Worm (Caenorhabditis elegans) whole organism, L1 larva: ENCODE measurements around the gene F18A12.2.

Experiments
- alr-1 ChIP-seq: fragments of 200-800 bp; sonication (Bioruptor generic); optimal IDR thresholded peaks from 2 replicates; lab custom pipeline; 2018; ENCODE audit warnings: borderline replicate concordance, mild to moderate bottlenecking, missing genetic modification characterization, missing compliant biosample characterization
- aly-2 ChIP-seq: fragments of 150-350 bp; optimal IDR thresholded peaks from 2 replicates; lab custom pipeline; 2014; ENCODE audit warnings: missing biosample characterization, missing genetic modification characterization
- ceh-88 ChIP-seq: fragments of 200-800 bp; sonication (Bioruptor generic); IDR thresholded peaks from 2 replicates; pipeline ENCODE4 v1.3.6; 2022; ENCODE audit warnings: missing genetic modification characterization, missing compliant biosample characterization
- egl-27 ChIP-seq, 2 experiments: fragments of 150-350 bp in 1 of 2; sonication (generic microtip); optimal IDR thresholded peaks; 3 replicates each; lab custom pipeline; 2017 to 2018; ENCODE audit warnings: missing biosample characterization in 2 of 2, missing genetic modification characterization in 2 of 2, missing genetic modification reagents in 2 of 2
- elt-3 ChIP-seq, 6 experiments: fragments of 150-350 bp in 1 of 6; sonication (generic microtip); optimal IDR thresholded peaks; 2 replicates each; lab custom pipeline; 2017 to 2018; ENCODE audit warnings: missing biosample characterization in 6 of 6, missing genetic modification characterization in 6 of 6, inconsistent platforms in 1 of 6
- irx-1 ChIP-seq: sonication (generic microtip); optimal IDR thresholded peaks from 2 replicates; lab custom pipeline; 2016; ENCODE audit warnings: missing genetic modification characterization, missing compliant biosample characterization
- lin-14 ChIP-seq: fragments of 200-800 bp; sonication (Bioruptor generic); optimal IDR thresholded peaks from 2 replicates; lab custom pipeline; 2018; ENCODE audit warnings: mild to moderate bottlenecking, missing genetic modification characterization, moderate library complexity, missing compliant biosample characterization
- mef-2 ChIP-seq: fragments of 150-350 bp; optimal IDR thresholded peaks from 2 replicates; lab custom pipeline; 2014; ENCODE audit warnings: missing biosample characterization, missing genetic modification characterization
- pag-3 ChIP-seq: sonication (generic microtip); optimal IDR thresholded peaks from 2 replicates; lab custom pipeline; 2017; ENCODE audit warnings: missing genetic modification characterization, mild to moderate bottlenecking, missing compliant biosample characterization, antibody characterized with exemption, borderline replicate concordance; ENCODE audit not compliant: insufficient read depth
- pqm-1 ChIP-seq: sonication (generic microtip); optimal IDR thresholded peaks from 3 replicates; lab custom pipeline; 2017; ENCODE audit warnings: missing biosample characterization, missing genetic modification characterization
- snpc-4 ChIP-seq: fragments of 150-350 bp; optimal IDR thresholded peaks from 2 replicates; lab custom pipeline; 2014; ENCODE audit warnings: missing biosample characterization, missing genetic modification characterization
- tbx-2 ChIP-seq: sonication (generic microtip); optimal IDR thresholded peaks from 2 replicates; lab custom pipeline; 2016; ENCODE audit warnings: missing genetic modification characterization, missing compliant biosample characterization
- unc-62 ChIP-seq: fragments of 150-350 bp; optimal IDR thresholded peaks from 2 replicates; lab custom pipeline; 2014; ENCODE audit warnings: missing biosample characterization, missing genetic modification reagents, missing genetic modification characterization

ce11 chrII:3436412-3436811 is 21.8 kb downstream of the F18A12.2 start, which contains the start of gene skpo-2:
- TF ChIP-seq lin-14 (GFP tag; lab: Kevin White, UChicago) (no peak), elt-3 (tag; optimal IDR thresholded peaks at IDR 0.05; lab: Kevin White, UChicago) (no peak), pag-3 (tag; lab: Kevin White, UChicago) (no peak), snpc-4 (no peak), pqm-1 (tag; lab: Kevin White, UChicago) (no peak), aly-2 (no peak), tbx-2 (tag; lab: Kevin White, UChicago) (no peak), alr-1 (tag; lab: Kevin White, UChicago) (no peak), unc-62 (GFP tag; lab: Kevin White, UChicago) (no peak), ceh-88 (GFP tag; lab: Robert Waterston, UW) (no peak), egl-27 (tag; optimal IDR thresholded peaks at IDR 0.05; lab: Kevin White, UChicago) (no peak), mef-2 (tag; lab: Kevin White, UChicago) (no peak), irx-1 (no peak)
